Fruit fly (Drosophila melanogaster) whole organism, wandering third instar larva: Measurements from ENCODE around the gene Acer.
A peak's percentile ranks its signal among the peaks of the same experiment; 100 is the strongest.

ENCODE experiments used
- Abd-B ChIP-seq: fragments of >200 bp; optimal IDR thresholded peaks from 2 replicates; lab custom pipeline; 2017; ENCODE audit warnings: missing biosample characterization, missing genetic modification characterization
- CG32264 ChIP-seq: fragments of 200-800 bp; sonication (Bioruptor generic); optimal IDR thresholded peaks from 2 replicates; lab custom pipeline; 2016; ENCODE audit warnings: missing biosample characterization, missing genetic modification characterization
- CG9705 ChIP-seq: fragments of 200-800 bp; sonication (Bioruptor generic); optimal IDR thresholded peaks from 2 replicates; lab custom pipeline; 2018; ENCODE audit warnings: missing biosample characterization, mild to moderate bottlenecking, missing genetic modification characterization
- CrebA ChIP-seq: fragments of 200-800 bp; sonication (Bioruptor generic); optimal IDR thresholded peaks from 2 replicates; lab custom pipeline; 2016; ENCODE audit warnings: missing biosample characterization, mild to moderate bottlenecking, missing genetic modification characterization, borderline replicate concordance
- Dfd ChIP-seq: fragments of >200 bp; optimal IDR thresholded peaks from 2 replicates; lab custom pipeline; 2017; ENCODE audit warnings: missing biosample characterization, missing genetic modification characterization
- Dif ChIP-seq: fragments of 200-275, 200-300 bp; sonication (Bioruptor generic); optimal IDR thresholded peaks from 2 replicates; lab custom pipeline; 2018; ENCODE audit warnings: missing biosample characterization, missing genetic modification characterization; ENCODE audit not compliant: partially characterized antibody
- GATAd ChIP-seq: sonication (Bioruptor generic); optimal IDR thresholded peaks from 2 replicates; lab custom pipeline; 2016; ENCODE audit warnings: missing biosample characterization, missing genetic modification characterization
- HLH106 ChIP-seq: fragments of 200-800 bp; optimal IDR thresholded peaks from 3 replicates; lab custom pipeline; 2019; ENCODE audit warnings: missing biosample characterization, mild to moderate bottlenecking, missing genetic modification characterization, moderate library complexity
- Hnf4 ChIP-seq: fragments of 200-800 bp; sonication (Bioruptor generic); optimal IDR thresholded peaks from 2 replicates; lab custom pipeline; 2016; ENCODE audit warnings: missing biosample characterization, mild to moderate bottlenecking, missing genetic modification characterization
- Hr78 ChIP-seq: fragments of >200 bp; optimal IDR thresholded peaks from 2 replicates; lab custom pipeline; 2017; ENCODE audit warnings: missing biosample characterization, missing genetic modification characterization
- Hr83 ChIP-seq: fragments of 200-300 bp; sonication (Bioruptor generic); optimal IDR thresholded peaks from 2 replicates; lab custom pipeline; 2016; ENCODE audit warnings: missing biosample characterization, mild to moderate bottlenecking, missing genetic modification characterization, moderate library complexity; ENCODE audit not compliant: poor library complexity, severe bottlenecking
- Jra ChIP-seq: sonication (Bioruptor generic); optimal IDR thresholded peaks from 2 replicates; lab custom pipeline; 2016; ENCODE audit warnings: missing biosample characterization, missing genetic modification characterization
- Mio ChIP-seq: sonication (Bioruptor generic); optimal IDR thresholded peaks from 2 replicates; lab custom pipeline; 2016; ENCODE audit warnings: missing biosample characterization, missing genetic modification characterization
- Myc ChIP-seq: fragments of >200 bp; optimal IDR thresholded peaks from 2 replicates; lab custom pipeline; 2017
- OdsH ChIP-seq: fragments of 200-800 bp; sonication (Bioruptor generic); optimal IDR thresholded peaks from 2 replicates; lab custom pipeline; 2016; ENCODE audit warnings: missing biosample characterization, mild to moderate bottlenecking, missing genetic modification characterization
- Rel ChIP-seq, 2 experiments: fragments of 200-800 bp; sonication (Bioruptor generic) in 1 of 2; optimal IDR thresholded peaks; 2 replicates in 1 of 2; 3 replicates in 1 of 2; lab custom pipeline; 2016 to 2019; ENCODE audit warnings: mild to moderate bottlenecking in 2 of 2, missing biosample characterization in 2 of 2, missing genetic modification characterization in 2 of 2, moderate library complexity in 1 of 2
- Sp1 ChIP-seq: fragments of 200-800 bp; sonication (Bioruptor generic); optimal IDR thresholded peaks from 3 replicates; lab custom pipeline; 2019; ENCODE audit warnings: missing biosample characterization, mild to moderate bottlenecking, missing genetic modification characterization, moderate library complexity
- br ChIP-seq: fragments of 200-800 bp; sonication (Bioruptor generic); optimal IDR thresholded peaks from 2 replicates; lab custom pipeline; 2016; ENCODE audit warnings: missing biosample characterization, missing genetic modification characterization
- ey ChIP-seq: fragments of 200-800 bp; sonication (Bioruptor generic); optimal IDR thresholded peaks from 2 replicates; lab custom pipeline; 2016; ENCODE audit warnings: missing biosample characterization, missing genetic modification characterization
- foxo ChIP-seq, 2 experiments: fragments of 200-800 bp; sonication (Bioruptor generic); optimal IDR thresholded peaks; 2 replicates in 1 of 2; 3 replicates in 1 of 2; lab custom pipeline; 2016 to 2017; ENCODE audit warnings: missing biosample characterization in 2 of 2, missing genetic modification characterization in 2 of 2
- fru ChIP-seq: fragments of 200-800 bp; sonication (Bioruptor generic); optimal IDR thresholded peaks from 3 replicates; lab custom pipeline; 2016; ENCODE audit warnings: missing biosample characterization, mild to moderate bottlenecking, missing genetic modification characterization
- h ChIP-seq: fragments of 200-800 bp; sonication (Bioruptor generic); optimal IDR thresholded peaks from 3 replicates; lab custom pipeline; 2016; ENCODE audit warnings: missing biosample characterization, mild to moderate bottlenecking, missing genetic modification characterization
- jim ChIP-seq: fragments of 175-275, 200-325 bp; sonication (Bioruptor generic); optimal IDR thresholded peaks from 2 replicates; lab custom pipeline; 2016; ENCODE audit warnings: missing biosample characterization, mild to moderate bottlenecking, missing genetic modification characterization
- lola ChIP-seq: fragments of >200 bp; optimal IDR thresholded peaks from 2 replicates; lab custom pipeline; 2017; ENCODE audit warnings: missing biosample characterization, missing genetic modification characterization
- pan ChIP-seq: fragments of >200 bp; optimal IDR thresholded peaks from 2 replicates; lab custom pipeline; 2017
- psq ChIP-seq: fragments of 200-800 bp; sonication (Bioruptor generic); optimal IDR thresholded peaks from 3 replicates; lab custom pipeline; 2017; ENCODE audit warnings: missing biosample characterization, mild to moderate bottlenecking, missing genetic modification characterization, moderate library complexity
- rgr ChIP-seq: fragments of 200-800 bp; sonication (Bioruptor generic); optimal IDR thresholded peaks from 3 replicates; lab custom pipeline; 2016; ENCODE audit warnings: missing biosample characterization, mild to moderate bottlenecking, missing genetic modification characterization
- sage ChIP-seq: fragments of 200-800 bp; sonication (Bioruptor generic); optimal IDR thresholded peaks from 2 replicates; lab custom pipeline; 2016; ENCODE audit warnings: missing biosample characterization, mild to moderate bottlenecking, missing genetic modification characterization
- sv ChIP-seq: fragments of 200-800 bp; sonication (Bioruptor generic); optimal IDR thresholded peaks from 3 replicates; lab custom pipeline; 2016; ENCODE audit warnings: missing biosample characterization, missing genetic modification characterization
- tai ChIP-seq: sonication (Bioruptor generic); optimal IDR thresholded peaks from 2 replicates; lab custom pipeline; 2016; ENCODE audit warnings: missing biosample characterization, missing genetic modification characterization
- usp ChIP-seq: fragments of >200 bp; optimal IDR thresholded peaks from 2 replicates; lab custom pipeline; 2017; ENCODE audit warnings: missing biosample characterization, missing genetic modification characterization
- woc ChIP-seq: sonication (Bioruptor generic); optimal IDR thresholded peaks from 2 replicates; lab custom pipeline; 2016; ENCODE audit warnings: missing biosample characterization, mild to moderate bottlenecking, missing genetic modification characterization

The Acer gene

DNA sequence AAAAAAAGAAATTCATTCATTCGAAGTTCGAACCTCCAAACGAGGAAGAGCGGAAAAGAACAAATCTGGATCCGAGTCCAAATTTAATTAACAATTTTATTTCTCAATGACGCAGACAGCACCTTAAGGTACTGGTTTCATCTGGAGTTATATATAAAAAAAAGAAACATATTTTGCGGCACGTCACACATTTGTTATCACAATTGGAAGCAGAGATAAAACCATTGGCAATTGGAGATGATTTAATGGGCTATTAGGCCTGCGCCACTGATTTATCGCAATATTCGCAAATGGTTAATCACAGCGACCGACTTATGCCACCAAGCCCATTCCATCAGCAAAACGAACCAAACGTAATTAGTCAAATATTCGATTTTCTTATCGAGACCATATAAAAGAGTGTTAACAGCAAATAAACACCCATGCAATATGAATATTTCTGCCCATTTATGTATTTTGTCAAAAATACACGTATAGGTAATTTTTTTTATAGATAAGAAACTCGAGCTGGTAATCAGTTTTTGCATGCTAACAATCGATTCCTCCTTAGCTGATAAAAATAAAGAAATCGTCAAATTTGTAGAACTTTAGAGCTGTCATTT, 16.8 kb downstream of the Acer start:
- TF ChIP-seq Rel (GFP tag; optimal IDR thresholded peaks at IDR 0.05; lab: Kevin White, UChicago) (no peak), Rel (tag; optimal IDR thresholded peaks at IDR 0.05; lab: Kevin White, UChicago) (peak; percentile 55), lola (GFP tag; lab: Kevin White, UChicago) (no peak)
- TF ChIP-seq, all 38 proteins: peak for 1

- TF ChIP-seq OdsH (GFP tag; lab: Kevin White, UChicago) (peak; percentile 34), br (GFP tag; lab: Kevin White, UChicago) (peak; percentile 33), Rel (GFP tag; optimal IDR thresholded peaks at IDR 0.05; lab: Kevin White, UChicago) (no peak), Rel (tag; optimal IDR thresholded peaks at IDR 0.05; lab: Kevin White, UChicago) (peak; percentile 98), pan (peak; percentile 60), CG32264 (GFP tag; lab: Kevin White, UChicago) (no peak), HLH106 (tag; lab: Kevin White, UChicago) (peak; percentile 21), fru (GFP tag; lab: Kevin White, UChicago) (peak; percentile 77), foxo (GFP tag; optimal IDR thresholded peaks at IDR 0.05; lab: Kevin White, UChicago) (peak in 1 of 2 experiments; percentile 73), Mio (GFP tag; lab: Kevin White, UChicago) (no peak), GATAd (GFP tag; lab: Kevin White, UChicago) (no peak), woc (GFP tag; lab: Kevin White, UChicago) (peak; percentile 87), Jra (GFP tag; lab: Kevin White, UChicago) (no peak), tai (no peak), ey (peak; percentile 49), sv (GFP tag; lab: Kevin White, UChicago) (peak; percentile 44), rgr (peak; percentile 85), psq (GFP tag; lab: Kevin White, UChicago) (peak; percentile 28), jim (peak; percentile 6), Hnf4 (peak; percentile 30), Abd-B (GFP tag; lab: Kevin White, UChicago) (no peak), CG9705 (GFP tag; lab: Kevin White, UChicago) (no peak), Hr83 (GFP tag; lab: Kevin White, UChicago) (peak; percentile 17), CrebA (GFP tag; lab: Kevin White, UChicago) (peak; percentile 18), sage (GFP tag; lab: Kevin White, UChicago) (no peak), h (GFP tag; lab: Kevin White, UChicago) (peak; percentile 52), Sp1 (peak; percentile 47)
Measured at dm6 chr2L:8541469-8542233, 19.9 kb downstream of the Acer start, which contains the start of gene Sema1a. Sema1a (plus strand) TSS chr2L:8542147.

dm6 chr2L:8542234-8542572, 20.5 kb downstream of the Acer start:
- TF ChIP-seq HLH106 (tag; lab: Kevin White, UChicago) (no peak), rgr (no peak), OdsH (GFP tag; lab: Kevin White, UChicago) (no peak), lola (GFP tag; lab: Kevin White, UChicago) (no peak), foxo (GFP tag; optimal IDR thresholded peaks at IDR 0.05; lab: Kevin White, UChicago) (no peak), Mio (GFP tag; lab: Kevin White, UChicago) (no peak), Dfd (GFP tag; lab: Kevin White, UChicago) (no peak), Dif (GFP tag; lab: Kevin White, UChicago) (no peak)

- TF ChIP-seq OdsH (GFP tag; lab: Kevin White, UChicago) = no peak
- no peak for TF ChIP-seq woc (GFP tag; lab: Kevin White, UChicago)
- TF ChIP-seq fru (GFP tag; lab: Kevin White, UChicago) = no peak
- no peak for TF ChIP-seq Abd-B (GFP tag; lab: Kevin White, UChicago)
- no peak for TF ChIP-seq br (GFP tag; lab: Kevin White, UChicago)
- TF ChIP-seq lola (GFP tag; lab: Kevin White, UChicago) = no peak
- no peak for TF ChIP-seq CG32264 (GFP tag; lab: Kevin White, UChicago)
- TF ChIP-seq ey = no peak
- no peak for TF ChIP-seq GATAd (GFP tag; lab: Kevin White, UChicago)
- TF ChIP-seq Hr78 (GFP tag; lab: Kevin White, UChicago) = no peak
- TF ChIP-seq foxo (GFP tag; optimal IDR thresholded peaks at IDR 0.05; lab: Kevin White, UChicago) = no peak
- no peak for TF ChIP-seq Sp1
- TF ChIP-seq sage (GFP tag; lab: Kevin White, UChicago) = no peak
- TF ChIP-seq CrebA (GFP tag; lab: Kevin White, UChicago) = no peak
- no peak for TF ChIP-seq usp (GFP tag; lab: Kevin White, UChicago)
- TF ChIP-seq h (GFP tag; lab: Kevin White, UChicago) = no peak
- TF ChIP-seq Myc (lab: Kevin White, UChicago) = no peak
- no peak for TF ChIP-seq Hnf4
- TF ChIP-seq sv (GFP tag; lab: Kevin White, UChicago) = no peak
Measured at dm6 chr2L:8542639-8543038, 20.9 kb downstream of the Acer start.
